Worm (Caenorhabditis elegans): ENCODE data around the gene C07D10.6.
"Not testable (repeated sequence)": the region's sequence is repeated elsewhere in the genome, so short reads cannot be mapped to it uniquely, and the experiment has no call there.

C07D10.6 gene

ce11 chrII:7363990-7364455, 15.1 kb upstream of the C07D10.6 start, which contains the start of gene msra-1:
Gene msra-1, minus strand, starts transcription at chrII:7364040.
- no peak for TF ChIP-seq tra-4 (tag; optimal IDR thresholded peaks at IDR 0.05)
- no peak for TF ChIP-seq pes-1 (GFP tag; IDR thresholded peaks at IDR 0.05)
- no peak for TF ChIP-seq scrt-1 (GFP tag; IDR thresholded peaks at IDR 0.05)
- TF ChIP-seq F13C5.2 (tag; optimal IDR thresholded peaks at IDR 0.05) = no peak
- no peak for TF ChIP-seq hnd-1 (tag; optimal IDR thresholded peaks at IDR 0.05)
- TF ChIP-seq ets-7 (tag; optimal IDR thresholded peaks at IDR 0.05) = no peak
- no peak for TF ChIP-seq ama-1 (optimal IDR thresholded peaks at IDR 0.05)
- TF ChIP-seq tbx-11 (GFP tag; IDR thresholded peaks at IDR 0.05) = no peak
- no peak for TF ChIP-seq sea-1 (GFP tag; conservative IDR thresholded peaks at IDR 0.05)
- TF ChIP-seq ceh-13 (GFP tag; optimal IDR thresholded peaks at IDR 0.05) = no peak
- no peak for TF ChIP-seq hmg-4 (GFP tag; optimal IDR thresholded peaks at IDR 0.05)
- TF ChIP-seq hmbx-1 (tag; optimal IDR thresholded peaks at IDR 0.05) = no peak
- no peak for TF ChIP-seq flt-1 (GFP tag; IDR thresholded peaks at IDR 0.05)
- TF ChIP-seq aly-1 (tag; optimal IDR thresholded peaks at IDR 0.05) = no peak

DNA sequence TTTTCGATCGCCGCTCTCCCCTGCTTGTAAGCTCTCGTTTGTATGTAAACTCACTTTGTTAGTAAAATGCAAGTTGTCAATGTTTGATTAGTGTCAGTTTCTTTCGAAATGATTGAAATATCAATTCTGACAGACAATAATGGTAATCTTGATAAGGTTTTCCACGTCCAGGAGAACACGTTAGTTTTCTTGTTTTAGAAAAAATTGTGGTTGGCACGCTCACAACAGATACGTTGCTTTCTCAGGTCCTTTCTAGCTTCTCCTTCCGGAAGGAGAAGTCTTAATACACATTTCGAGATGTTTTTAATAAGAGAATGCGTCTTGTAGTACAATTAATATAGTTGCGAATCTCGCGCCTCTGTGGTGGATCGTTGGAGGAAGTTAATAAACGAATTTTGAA, 10.4 kb upstream of the C07D10.6 start, which contains the start of gene F43E2.6:
TSS of gene F43E2.6 (minus strand) at position 101 of the 400 bp plus-strand sequence.
- TF ChIP-seq hnd-1 (tag; optimal IDR thresholded peaks at IDR 0.05) = no peak
- no peak for TF ChIP-seq pes-1 (GFP tag; IDR thresholded peaks at IDR 0.05)
- no peak for TF ChIP-seq B0310.2 (tag; optimal IDR thresholded peaks at IDR 0.05)

DNA sequence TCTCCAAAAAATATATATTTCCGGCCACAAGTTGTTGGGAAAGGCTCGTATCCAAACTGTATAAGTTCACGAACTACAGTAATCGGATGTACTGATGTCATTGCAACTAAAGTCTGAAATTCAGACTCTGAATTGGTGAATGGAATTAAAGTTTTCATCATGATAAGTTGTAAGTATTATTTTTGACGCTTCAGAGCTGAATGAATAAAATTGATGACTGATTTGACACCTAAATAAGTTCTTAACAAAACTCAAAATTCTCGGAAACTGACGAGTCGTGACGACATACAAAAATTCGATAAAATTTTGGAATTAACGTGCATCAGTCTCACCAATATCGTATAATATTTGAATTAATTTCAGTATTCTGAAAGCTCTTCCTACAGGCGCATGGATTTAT, 8.9 kb upstream of the C07D10.6 start, which contains the start of gene F43E2.11:
TSS of gene F43E2.11 (minus strand) at position 101 of the 400 bp plus-strand sequence.
- TF ChIP-seq tbx-37 (GFP tag; conservative IDR thresholded peaks at IDR 0.05); ceh-36 (tag; optimal IDR thresholded peaks at IDR 0.05); scrt-1 (GFP tag; IDR thresholded peaks at IDR 0.05): not testable (repeated sequence)

DNA sequence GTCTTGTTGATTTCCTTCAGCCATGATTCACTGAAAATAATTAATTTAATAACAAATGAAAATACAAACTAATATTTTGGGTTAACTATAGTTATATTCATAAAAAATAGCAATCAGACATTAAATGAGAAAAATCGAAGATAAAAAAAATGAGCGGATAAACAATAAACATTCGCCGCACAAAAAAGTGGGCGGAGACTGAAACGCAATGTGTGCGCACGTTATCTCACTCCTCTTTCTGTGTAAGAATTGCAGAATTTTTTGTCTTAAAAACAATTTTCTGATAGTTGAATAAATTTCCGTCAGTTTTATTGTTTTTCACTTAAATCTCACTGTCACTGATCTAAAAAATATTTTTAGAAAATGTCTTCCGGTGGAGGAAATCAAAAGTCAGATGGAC, 5.0 kb upstream of the C07D10.6 start, which contains the start of the genes mtch-1 and rpb-4:
TSS of gene mtch-1 (minus strand) at position 24 of the 400 bp plus-strand sequence.
TSS of gene rpb-4 (plus strand) at position 353 of the 400 bp plus-strand sequence.
- no peak for TF ChIP-seq ceh-13 (GFP tag; optimal IDR thresholded peaks at IDR 0.05)
- TF ChIP-seq tbx-11 (GFP tag; IDR thresholded peaks at IDR 0.05) = no peak
- TF ChIP-seq ama-1 (optimal IDR thresholded peaks at IDR 0.05) = no peak
- TF ChIP-seq sea-1 (GFP tag; conservative IDR thresholded peaks at IDR 0.05) = no peak
- TF ChIP-seq ceh-36 (tag; optimal IDR thresholded peaks at IDR 0.05) = no peak
- TF ChIP-seq tra-4 (tag; optimal IDR thresholded peaks at IDR 0.05) = no peak
- TF ChIP-seq scrt-1 (GFP tag; IDR thresholded peaks at IDR 0.05) = no peak
- no peak for TF ChIP-seq tbx-37 (GFP tag; conservative IDR thresholded peaks at IDR 0.05)

DNA sequence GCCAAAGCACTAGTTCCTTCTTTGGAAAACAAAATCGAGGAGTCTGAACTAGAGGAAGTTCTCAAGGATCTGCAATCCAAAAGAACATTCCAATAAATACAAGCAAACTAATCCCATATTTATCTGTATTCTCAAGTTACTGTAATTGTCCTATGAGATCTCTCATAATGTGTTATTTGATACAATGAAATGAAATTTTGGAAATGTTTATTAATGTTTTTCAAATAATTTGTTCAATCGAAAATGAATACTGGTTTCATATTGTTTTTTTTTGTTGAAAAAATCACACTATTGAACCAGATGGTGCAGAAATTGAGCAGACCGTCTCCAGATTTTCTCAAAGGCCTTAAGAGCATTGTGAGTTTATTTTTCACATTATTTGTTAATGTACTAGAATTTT, 4.1 kb upstream of the C07D10.6 start, which contains the start of gene F43E2.1:
TSS of gene F43E2.1 (plus strand) at position 301 of the 400 bp plus-strand sequence.
- TF ChIP-seq scrt-1 (GFP tag; IDR thresholded peaks at IDR 0.05) = no peak
- TF ChIP-seq ama-1 (optimal IDR thresholded peaks at IDR 0.05) = no peak
- TF ChIP-seq F13C5.2 (tag; optimal IDR thresholded peaks at IDR 0.05) = no peak
- no peak for TF ChIP-seq sea-1 (GFP tag; conservative IDR thresholded peaks at IDR 0.05)
- TF ChIP-seq flt-1 (GFP tag; IDR thresholded peaks at IDR 0.05) = no peak
- TF ChIP-seq tra-4 (tag; optimal IDR thresholded peaks at IDR 0.05) = no peak
- TF ChIP-seq ceh-13 (GFP tag; optimal IDR thresholded peaks at IDR 0.05) = no peak
- TF ChIP-seq ceh-36 (tag; optimal IDR thresholded peaks at IDR 0.05) = no peak
- TF ChIP-seq hmbx-1 (tag; optimal IDR thresholded peaks at IDR 0.05) = no peak
- TF ChIP-seq hmg-4 (GFP tag; optimal IDR thresholded peaks at IDR 0.05) = no peak
- TF ChIP-seq tbx-11 (GFP tag; IDR thresholded peaks at IDR 0.05) = no peak
- no peak for TF ChIP-seq ets-7 (tag; optimal IDR thresholded peaks at IDR 0.05)
- TF ChIP-seq B0310.2 (tag; optimal IDR thresholded peaks at IDR 0.05) = no peak
- no peak for TF ChIP-seq pes-1 (GFP tag; IDR thresholded peaks at IDR 0.05)
- no peak for TF ChIP-seq hnd-1 (tag; optimal IDR thresholded peaks at IDR 0.05)

DNA sequence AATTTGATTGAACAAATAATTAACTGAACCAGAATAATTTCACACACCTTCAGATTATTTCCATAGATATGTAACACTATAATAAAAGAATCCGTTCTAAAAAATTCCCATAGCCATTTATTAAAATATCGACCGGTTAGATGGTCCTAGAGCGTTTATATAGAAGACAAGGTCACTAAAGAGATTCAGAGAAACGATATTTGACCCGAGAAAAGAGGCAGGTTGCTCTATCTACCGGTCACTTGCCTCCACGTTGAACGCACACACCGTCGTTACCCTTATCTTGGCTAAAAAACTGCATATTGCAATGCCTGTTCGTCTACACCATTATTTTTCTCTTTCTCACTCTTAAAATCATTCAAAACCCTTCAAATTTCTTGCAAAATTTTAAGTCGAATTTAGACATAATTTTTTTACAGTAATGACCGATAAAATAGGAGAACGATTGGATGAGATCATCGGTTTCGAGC, 2.1 kb downstream of the C07D10.6 start, which contains the start of gene C07D10.5:
TSS of gene C07D10.5 (plus strand) at position 420 of the 470 bp plus-strand sequence.
- TF ChIP-seq hmg-4 (GFP tag; optimal IDR thresholded peaks at IDR 0.05) = no peak
- no peak for TF ChIP-seq flt-1 (GFP tag; IDR thresholded peaks at IDR 0.05)
- TF ChIP-seq tra-4 (tag; optimal IDR thresholded peaks at IDR 0.05) = no peak
- no peak for TF ChIP-seq scrt-1 (GFP tag; IDR thresholded peaks at IDR 0.05)
- no peak for TF ChIP-seq hmbx-1 (tag; optimal IDR thresholded peaks at IDR 0.05)
- TF ChIP-seq sea-1 (GFP tag; conservative IDR thresholded peaks at IDR 0.05) = no peak
- no peak for TF ChIP-seq ama-1 (optimal IDR thresholded peaks at IDR 0.05)
- TF ChIP-seq hnd-1 (tag; optimal IDR thresholded peaks at IDR 0.05) = no peak
- no peak for TF ChIP-seq ceh-13 (GFP tag; optimal IDR thresholded peaks at IDR 0.05)
- TF ChIP-seq ceh-36 (tag; optimal IDR thresholded peaks at IDR 0.05) = no peak
- no peak for TF ChIP-seq F13C5.2 (tag; optimal IDR thresholded peaks at IDR 0.05)
- TF ChIP-seq tbx-37 (GFP tag; conservative IDR thresholded peaks at IDR 0.05) = no peak
- TF ChIP-seq tbx-11 (GFP tag; IDR thresholded peaks at IDR 0.05) = no peak
- TF ChIP-seq aly-1 (tag; optimal IDR thresholded peaks at IDR 0.05) = no peak
- TF ChIP-seq B0310.2 (tag; optimal IDR thresholded peaks at IDR 0.05) = no peak
- TF ChIP-seq pes-1 (GFP tag; IDR thresholded peaks at IDR 0.05) = no peak
- TF ChIP-seq ets-7 (tag; optimal IDR thresholded peaks at IDR 0.05) = no peak

- TF ChIP-seq aly-1 (tag; optimal IDR thresholded peaks at IDR 0.05) = no peak
- TF ChIP-seq scrt-1 (GFP tag; IDR thresholded peaks at IDR 0.05) = no peak
- TF ChIP-seq hmg-4 (GFP tag; optimal IDR thresholded peaks at IDR 0.05) = no peak
- no peak for TF ChIP-seq ets-7 (tag; optimal IDR thresholded peaks at IDR 0.05)
- TF ChIP-seq tbx-11 (GFP tag; IDR thresholded peaks at IDR 0.05) = no peak
- no peak for TF ChIP-seq pes-1 (GFP tag; IDR thresholded peaks at IDR 0.05)
- TF ChIP-seq F13C5.2 (tag; optimal IDR thresholded peaks at IDR 0.05) = no peak
- TF ChIP-seq hnd-1 (tag; optimal IDR thresholded peaks at IDR 0.05) = no peak
- no peak for TF ChIP-seq ceh-13 (GFP tag; optimal IDR thresholded peaks at IDR 0.05)
Measured at ce11 chrII:7381947-7382346, 2.8 kb downstream of the C07D10.6 start.

ce11 chrII:7385442-7385841, 6.3 kb downstream of the C07D10.6 start, which contains the start of gene sre-3:
Gene sre-3, plus strand, starts transcription at chrII:7385742.
- no peak for TF ChIP-seq sea-1 (GFP tag; conservative IDR thresholded peaks at IDR 0.05)
- TF ChIP-seq B0310.2 (tag; optimal IDR thresholded peaks at IDR 0.05) = no peak

Measured in whole organism, early embryonic.